Worm (Caenorhabditis elegans): ENCODE results near the gene tac-1.

DNA sequence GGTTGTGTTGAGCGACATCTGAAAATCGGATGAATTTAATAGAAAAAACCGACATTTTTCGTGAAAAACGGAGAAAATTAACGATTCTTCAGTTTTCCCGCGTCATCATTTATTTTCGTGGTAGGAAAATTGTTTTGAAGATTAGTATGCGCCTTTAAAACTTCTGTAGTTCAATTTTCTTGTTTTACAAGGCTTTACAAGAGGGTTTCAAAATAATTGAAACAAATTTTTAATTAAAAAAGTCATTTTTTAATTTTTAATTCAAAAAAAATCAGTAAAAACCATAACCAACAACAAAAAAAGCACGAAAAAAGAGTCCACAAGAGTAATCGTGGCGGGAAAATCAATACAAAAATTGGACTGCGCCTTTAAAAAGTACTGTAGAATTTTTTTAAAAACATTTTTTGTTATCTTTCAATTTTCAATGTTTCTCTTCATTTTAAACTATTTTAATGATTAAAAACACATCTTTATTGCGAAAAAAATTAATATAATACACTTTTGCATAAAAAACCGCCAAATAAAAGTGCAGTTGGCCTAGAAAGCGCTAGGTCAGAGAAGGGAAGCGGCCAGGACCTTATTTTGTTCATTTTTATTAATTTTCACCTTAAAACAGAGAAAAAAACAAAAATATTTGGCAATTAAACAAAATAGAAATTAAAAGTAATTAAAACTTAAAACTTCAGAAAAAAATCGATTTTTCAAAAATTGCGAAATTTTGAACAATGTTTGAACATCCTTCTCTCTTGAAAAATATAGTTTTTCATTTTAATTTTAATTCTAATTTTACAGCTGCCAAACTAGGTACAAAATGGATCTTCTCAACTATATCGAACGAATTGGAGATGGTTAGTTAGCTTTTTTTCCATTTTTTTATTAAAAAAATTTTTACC is at the start of gene tac-1, which contains the start of gene Y54E2A.4:
- TF ChIP-seq ztf-18 (tag; optimal IDR thresholded peaks at IDR 0.05) = no peak
- TF ChIP-seq pha-4 (tag; optimal IDR thresholded peaks at IDR 0.05) = no peak
- TF ChIP-seq ama-1 (optimal IDR thresholded peaks at IDR 0.05) = no peak
- no peak for TF ChIP-seq ama-1 (GFP tag; optimal IDR thresholded peaks at IDR 0.05)
- TF ChIP-seq hmg-1.2 (GFP tag; IDR thresholded peaks at IDR 0.05) = no peak
- TF ChIP-seq nhr-27 (tag; optimal IDR thresholded peaks at IDR 0.05) = no peak
- TF ChIP-seq pbrm-1 (GFP tag; IDR thresholded peaks at IDR 0.05) = no peak
- peak; percentile 74 for TF ChIP-seq efl-1 (GFP tag; optimal IDR thresholded peaks at IDR 0.05)
- TF ChIP-seq K12H6.12 (tag; optimal IDR thresholded peaks at IDR 0.05) = no peak
- no peak for TF ChIP-seq lag-1 (GFP tag; IDR thresholded peaks at IDR 0.05)
- no peak for TF ChIP-seq unc-62 (GFP tag; optimal IDR thresholded peaks at IDR 0.05)
- no peak for TF ChIP-seq ztf-28 (GFP tag; IDR thresholded peaks at IDR 0.05)
- no peak for TF ChIP-seq madf-3 (GFP tag; IDR thresholded peaks at IDR 0.05)
- TF ChIP-seq hmg-20 (GFP tag; IDR thresholded peaks at IDR 0.05) = no peak
